Worm (Caenorhabditis elegans) whole organism, late embryonic: Measurements from ENCODE around the gene K05G3.1.

Source experiments
- C08G9.2 ChIP-seq: sonication (generic microtip); optimal IDR thresholded peaks from 2 replicates; lab custom pipeline; 2016; ENCODE audit warnings: mild to moderate bottlenecking, missing genetic modification characterization, moderate library complexity, missing compliant biosample characterization
- F13H6.1 ChIP-seq: sonication (generic microtip); optimal IDR thresholded peaks from 2 replicates; lab custom pipeline; 2016; ENCODE audit warnings: missing genetic modification characterization, missing compliant biosample characterization
- K09A11.1 ChIP-seq: sonication (generic microtip); optimal IDR thresholded peaks from 2 replicates; lab custom pipeline; 2017; ENCODE audit warnings: antibody characterized with exemption, mild to moderate bottlenecking, missing genetic modification characterization, missing compliant biosample characterization; ENCODE audit not compliant: insufficient read depth
- Y22D7AL.16 ChIP-seq: sonication (generic microtip); optimal IDR thresholded peaks from 2 replicates; lab custom pipeline; 2016; ENCODE audit warnings: missing genetic modification characterization, missing compliant biosample characterization
- ceh-14 ChIP-seq: sonication (generic microtip); optimal IDR thresholded peaks from 2 replicates; lab custom pipeline; 2016; ENCODE audit warnings: missing genotype, missing genetic modification characterization, missing compliant biosample characterization
- ceh-22 ChIP-seq: sonication (generic microtip); optimal IDR thresholded peaks from 2 replicates; lab custom pipeline; 2017; ENCODE audit warnings: missing biosample characterization, missing genetic modification characterization
- ceh-24 ChIP-seq: sonication (generic microtip); optimal IDR thresholded peaks from 2 replicates; lab custom pipeline; 2016; ENCODE audit warnings: mild to moderate bottlenecking, missing genetic modification characterization, missing compliant biosample characterization
- ceh-34 ChIP-seq: sonication (generic microtip); optimal IDR thresholded peaks from 2 replicates; lab custom pipeline; 2016; ENCODE audit warnings: mild to moderate bottlenecking, missing genetic modification characterization, missing compliant biosample characterization
- ceh-45 ChIP-seq: fragments of 200-800 bp; sonication (Bioruptor generic); IDR thresholded peaks from 2 replicates; pipeline ENCODE4 v1.3.6; 2022; ENCODE audit warnings: missing genetic modification reagents, missing genetic modification characterization, missing compliant biosample characterization
- ceh-48 ChIP-seq: sonication (generic microtip); optimal IDR thresholded peaks from 2 replicates; lab custom pipeline; 2016; ENCODE audit warnings: missing genetic modification characterization, inconsistent platforms, missing compliant biosample characterization
- ceh-6 ChIP-seq: fragments of 200-800 bp; sonication (Bioruptor generic); optimal IDR thresholded peaks from 2 replicates; lab custom pipeline; 2018; ENCODE audit warnings: mild to moderate bottlenecking, missing genetic modification characterization, missing compliant biosample characterization
- ceh-9 ChIP-seq: sonication (generic microtip); optimal IDR thresholded peaks from 2 replicates; lab custom pipeline; 2016; ENCODE audit warnings: mild to moderate bottlenecking, missing genetic modification characterization, inconsistent platforms, missing compliant biosample characterization
- che-1 ChIP-seq: sonication (generic microtip); optimal IDR thresholded peaks from 2 replicates; lab custom pipeline; 2016; ENCODE audit warnings: mild to moderate bottlenecking, missing genetic modification characterization, missing compliant biosample characterization
- dmd-4 ChIP-seq: sonication (generic microtip); optimal IDR thresholded peaks from 2 replicates; lab custom pipeline; 2016; ENCODE audit warnings: borderline replicate concordance, missing genetic modification characterization, missing compliant biosample characterization
- dve-1 ChIP-seq: sonication (generic microtip); optimal IDR thresholded peaks from 2 replicates; lab custom pipeline; 2017; ENCODE audit warnings: antibody characterized with exemption, mild to moderate bottlenecking, missing genetic modification characterization, missing compliant biosample characterization
- elt-2 ChIP-seq: sonication (generic microtip); optimal IDR thresholded peaks from 2 replicates; lab custom pipeline; 2016; ENCODE audit warnings: missing genetic modification reagents, missing genetic modification characterization, missing compliant biosample characterization
- fkh-6 ChIP-seq: sonication (generic microtip); optimal IDR thresholded peaks from 2 replicates; lab custom pipeline; 2016; ENCODE audit warnings: missing genetic modification characterization, missing compliant biosample characterization
- gmeb-2 ChIP-seq: sonication (generic microtip); optimal IDR thresholded peaks from 2 replicates; lab custom pipeline; 2016; ENCODE audit warnings: missing genetic modification characterization, inconsistent platforms, missing compliant biosample characterization
- hlh-13 ChIP-seq: fragments of 200-800 bp; sonication (Bioruptor generic); optimal IDR thresholded peaks from 2 replicates; lab custom pipeline; 2018; ENCODE audit warnings: mild to moderate bottlenecking, missing genetic modification characterization, missing compliant biosample characterization
- lim-6 ChIP-seq: sonication (generic microtip); optimal IDR thresholded peaks from 2 replicates; lab custom pipeline; 2016; ENCODE audit warnings: missing genetic modification characterization, missing compliant biosample characterization
- mec-3 ChIP-seq: sonication (generic microtip); optimal IDR thresholded peaks from 2 replicates; lab custom pipeline; 2016; ENCODE audit warnings: borderline replicate concordance, missing genetic modification characterization, missing compliant biosample characterization
- npax-4 ChIP-seq: sonication (generic microtip); optimal IDR thresholded peaks from 2 replicates; lab custom pipeline; 2016; ENCODE audit warnings: missing genetic modification characterization, missing compliant biosample characterization
- pax-1 ChIP-seq: fragments of 150-350 bp; optimal IDR thresholded peaks from 2 replicates; lab custom pipeline; 2014; ENCODE audit warnings: missing biosample characterization, missing genetic modification characterization
- pha-2 ChIP-seq: sonication (generic microtip); optimal IDR thresholded peaks from 2 replicates; lab custom pipeline; 2017; ENCODE audit warnings: mild to moderate bottlenecking, missing genetic modification characterization, missing compliant biosample characterization
- sox-2 ChIP-seq: fragments of 200-800 bp; sonication (Bioruptor generic); IDR thresholded peaks from 2 replicates; pipeline ENCODE4 v1.3.6; 2022; ENCODE audit warnings: missing genetic modification reagents, missing genetic modification characterization, missing compliant biosample characterization
- tbx-2 ChIP-seq: sonication (generic microtip); optimal IDR thresholded peaks from 2 replicates; lab custom pipeline; 2016; ENCODE audit warnings: missing genetic modification characterization, missing compliant biosample characterization
- unc-3 ChIP-seq, 2 experiments: fragments of 200-800 bp in 1 of 2; sonication (Bioruptor generic) in 1 of 2; sonication (generic microtip) in 1 of 2; conservative IDR thresholded peaks in 1 of 2; optimal IDR thresholded peaks in 1 of 2; 2 replicates each; pipeline versions ENCODE4 v1.3.6 to Lab custom; 2016 to 2022; ENCODE audit warnings: missing compliant biosample characterization in 2 of 2, missing genetic modification characterization in 2 of 2, missing genetic modification reagents in 1 of 2
- unc-42 ChIP-seq: sonication (generic microtip); optimal IDR thresholded peaks from 2 replicates; lab custom pipeline; 2016; ENCODE audit warnings: missing genotype, missing genetic modification characterization, missing compliant biosample characterization
- zip-5 ChIP-seq: sonication (generic microtip); optimal IDR thresholded peaks from 2 replicates; lab custom pipeline; 2016; ENCODE audit warnings: missing genetic modification characterization, missing compliant biosample characterization

Gene K05G3.1

DNA sequence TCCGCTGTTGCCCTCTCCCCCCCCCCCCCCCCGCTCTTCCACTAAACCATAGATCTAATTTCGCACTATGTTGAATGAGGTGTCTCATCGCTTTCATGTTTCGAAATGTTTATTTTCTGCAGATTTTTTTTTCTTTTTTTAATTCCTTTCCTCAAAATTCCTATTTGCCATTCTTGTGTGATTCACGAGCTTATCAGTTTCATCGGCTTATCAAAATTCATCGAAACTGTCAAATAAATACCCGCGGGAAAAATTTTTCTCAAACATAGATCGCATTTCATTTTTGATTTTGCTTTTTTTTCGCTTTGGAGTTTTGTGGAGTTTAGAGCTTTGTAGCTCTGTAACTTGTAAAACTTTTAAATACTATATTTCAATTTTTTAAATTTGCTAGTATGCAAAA lies 17.1 kb upstream of the K05G3.1 start:
- TF ChIP-seq ceh-48 (tag; lab: Kevin White, UChicago) (no peak), dmd-4 (tag; lab: Kevin White, UChicago) (no peak)

- TF ChIP-seq elt-2 (tag; lab: Kevin White, UChicago) (no peak), unc-42 (tag; lab: Kevin White, UChicago) (peak; percentile 22), ceh-24 (tag; lab: Kevin White, UChicago) (no peak), ceh-14 (peak; percentile 54), Y22D7AL.16 (tag; lab: Kevin White, UChicago) (no peak)
Measured at ce11 chrX:16484681-16485080, 16.5 kb upstream of the K05G3.1 start.

- no peak for TF ChIP-seq pax-1 (tag; lab: Kevin White, UChicago)
- TF ChIP-seq unc-42 (tag; lab: Kevin White, UChicago): peak; percentile 33
Measured at ce11 chrX:16485322-16485721, 15.8 kb upstream of the K05G3.1 start.

DNA sequence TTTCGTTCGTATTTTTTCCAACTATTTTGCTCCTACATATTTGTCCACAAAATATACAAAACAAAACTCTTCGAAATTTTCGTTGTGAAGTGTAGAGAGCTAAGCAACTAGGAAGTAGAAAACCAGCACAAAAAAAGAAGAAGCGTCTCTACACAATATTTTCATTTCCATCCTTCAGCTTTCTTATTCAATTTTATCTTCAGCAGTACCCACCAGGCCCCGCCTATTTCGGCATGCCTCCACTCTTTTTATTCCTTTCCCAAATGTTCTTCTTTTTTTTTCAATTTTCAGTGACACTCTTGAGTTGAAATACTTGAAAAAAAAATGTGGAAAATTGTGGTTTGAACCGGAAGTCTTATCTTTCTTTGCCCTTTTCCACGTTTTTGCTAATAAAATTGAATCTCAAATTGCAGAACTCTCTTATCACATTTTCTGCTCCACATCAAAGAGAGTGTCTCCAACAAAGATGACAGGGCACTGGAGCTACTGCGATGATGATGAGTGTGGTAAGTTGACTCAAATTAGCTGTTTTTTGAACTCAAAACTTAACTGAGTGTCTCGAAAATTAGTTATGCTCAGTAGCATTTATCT lies 14.0 kb upstream of the K05G3.1 start, which contains the start of gene cah-3:
cah-3 (plus strand) TSS at position 414 of the 591 bp plus-strand sequence.
- TF ChIP-seq unc-42 (tag; lab: Kevin White, UChicago): peak; percentile 77
- TF ChIP-seq ceh-9 (tag; lab: Kevin White, UChicago): no peak
- TF ChIP-seq, all 69 proteins: peak for 1

DNA sequence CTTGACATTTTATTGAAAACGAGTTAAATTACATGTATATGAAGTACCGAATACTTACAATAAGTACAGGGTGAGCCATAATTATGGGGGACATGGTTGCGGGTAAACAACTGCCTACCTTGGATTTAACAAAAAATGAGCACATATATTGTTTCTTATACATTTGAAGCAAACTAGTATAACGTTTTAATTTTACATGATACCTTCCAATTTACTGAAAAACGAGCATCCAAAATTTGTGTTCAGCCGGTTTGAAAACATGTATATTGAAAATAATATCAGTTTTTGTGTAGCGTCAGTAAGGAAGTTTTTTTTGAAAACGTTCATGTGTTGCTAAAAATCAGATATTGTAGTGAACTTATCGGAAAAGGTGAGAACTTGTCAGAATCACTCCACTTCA lies 10.4 kb upstream of the K05G3.1 start:
- no peak for TF ChIP-seq ceh-34 (tag; lab: Kevin White, UChicago)
- no peak for TF ChIP-seq K09A11.1 (tag; lab: Kevin White, UChicago)
- TF ChIP-seq Y22D7AL.16 (tag; lab: Kevin White, UChicago): no peak
- no peak for TF ChIP-seq F13H6.1 (tag; lab: Kevin White, UChicago)
- TF ChIP-seq che-1: no peak

ce11 chrX:16494630-16495029 lies 6.5 kb upstream of the K05G3.1 start, which contains the start of gene K05G3.2:
TSS of gene K05G3.2 (plus strand) at chrX:16494930.
- TF ChIP-seq lim-6 (tag; lab: Kevin White, UChicago) (no peak), hlh-13 (GFP tag; lab: Kevin White, UChicago) (no peak), dve-1 (tag; lab: Kevin White, UChicago) (no peak), zip-5 (tag; lab: Kevin White, UChicago) (no peak), ceh-48 (tag; lab: Kevin White, UChicago) (no peak), fkh-6 (tag; lab: Kevin White, UChicago) (no peak)

ce11 chrX:16502997-16503396 lies 1.9 kb downstream of the K05G3.1 start:
- TF ChIP-seq ceh-48 (tag; lab: Kevin White, UChicago) (no peak), tbx-2 (tag; lab: Kevin White, UChicago) (no peak), pha-2 (tag; lab: Kevin White, UChicago) (no peak), C08G9.2 (tag; lab: Kevin White, UChicago) (no peak), unc-3 (GFP tag; conservative IDR thresholded peaks at IDR 0.05; lab: Robert Waterston, UW) (no peak), unc-3 (tag; optimal IDR thresholded peaks at IDR 0.05; lab: Kevin White, UChicago) (no peak), sox-2 (GFP tag; lab: Robert Waterston, UW) (no peak), unc-42 (tag; lab: Kevin White, UChicago) (no peak), ceh-6 (GFP tag; lab: Kevin White, UChicago) (no peak), npax-4 (no peak), che-1 (no peak), zip-5 (tag; lab: Kevin White, UChicago) (no peak), lim-6 (tag; lab: Kevin White, UChicago) (no peak), ceh-22 (tag; lab: Kevin White, UChicago) (no peak), mec-3 (no peak), dmd-4 (tag; lab: Kevin White, UChicago) (no peak), gmeb-2 (no peak), ceh-45 (GFP tag; lab: Robert Waterston, UW) (no peak), fkh-6 (tag; lab: Kevin White, UChicago) (no peak), Y22D7AL.16 (tag; lab: Kevin White, UChicago) (no peak)
